Worm (Caenorhabditis elegans) whole organism, young adult: Measurements from ENCODE around the gene ima-1.

Source experiments
- F23B12.7 ChIP-seq: sonication (generic microtip); optimal IDR thresholded peaks from 2 replicates; lab custom pipeline; 2017; ENCODE audit warnings: missing genetic modification characterization, mild to moderate bottlenecking, missing compliant biosample characterization, antibody characterized with exemption, moderate library complexity; ENCODE audit not compliant: insufficient read depth
- Y95B8A.8 ChIP-seq: fragments of 200-800 bp; sonication (Bioruptor generic); IDR thresholded peaks from 2 replicates; pipeline ENCODE4 v1.3.6; 2022; ENCODE audit warnings: missing genetic modification reagents, missing genetic modification characterization, missing compliant biosample characterization
- ama-1 ChIP-seq, 3 experiments: fragments of 150-350 bp in 1 of 3; sonication (generic microtip) in 2 of 3; optimal IDR thresholded peaks; 2 replicates each; lab custom pipeline; 2014 to 2018; ENCODE audit warnings: missing biosample characterization in 2 of 3, missing genetic modification characterization in 2 of 3, missing genetic modification reagents in 2 of 3
- attf-5 ChIP-seq: fragments of 200-800 bp; sonication (Bioruptor generic); optimal IDR thresholded peaks from 2 replicates; lab custom pipeline; 2018; ENCODE audit warnings: mild to moderate bottlenecking, missing genetic modification characterization, missing compliant biosample characterization
- rec-8 ChIP-seq, 2 experiments: sonication (generic microtip); optimal IDR thresholded peaks; 2 replicates each; lab custom pipeline; 2016; ENCODE audit warnings: mild to moderate bottlenecking in 2 of 2, missing genetic modification characterization in 2 of 2, missing genetic modification reagents in 2 of 2, missing genotype in 2 of 2, missing biosample characterization in 1 of 2, missing compliant biosample characterization in 1 of 2, moderate library complexity in 1 of 2
- snpc-1.3 ChIP-seq: sonication (generic microtip); optimal IDR thresholded peaks from 2 replicates; lab custom pipeline; 2017; ENCODE audit warnings: missing genetic modification characterization, mild to moderate bottlenecking, missing compliant biosample characterization, antibody characterized with exemption, moderate library complexity, missing genotype, missing genetic modification reagents; ENCODE audit not compliant: insufficient read depth
- unc-130 ChIP-seq: sonication (generic microtip); optimal IDR thresholded peaks from 2 replicates; lab custom pipeline; 2016; ENCODE audit warnings: missing genetic modification reagents, missing genetic modification characterization, missing compliant biosample characterization

- TF ChIP-seq rec-8 (tag; optimal IDR thresholded peaks at IDR 0.05; lab: Kevin White, UChicago) (no peak), snpc-1.3 (tag; lab: Kevin White, UChicago) (no peak), F23B12.7 (no peak), ama-1 (optimal IDR thresholded peaks at IDR 0.05; lab: Kevin White, UChicago) (no peak), ama-1 (GFP tag; optimal IDR thresholded peaks at IDR 0.05; lab: Kevin White, UChicago) (no peak), unc-130 (no peak), attf-5 (GFP tag; lab: Kevin White, UChicago) (no peak), Y95B8A.8 (GFP tag; lab: Robert Waterston, UW) (no peak)
Measured at ce11 chrV:11231177-11231576, 8.3 kb upstream of the ima-1 start.
